Worm (Caenorhabditis elegans) whole organism, L4 larva: Measurements from ENCODE around the gene wrt-3.

Experiments
- F44E2.7 ChIP-seq: fragments of 200-800 bp; sonication (Bioruptor generic); IDR thresholded peaks from 2 replicates; pipeline ENCODE4 v2.1.2; 2022; ENCODE audit warnings: missing genetic modification characterization, missing compliant biosample characterization
- T20F7.1 ChIP-seq: fragments of 200-800 bp; sonication (Bioruptor generic); optimal IDR thresholded peaks from 2 replicates; lab custom pipeline; 2018; ENCODE audit warnings: mild to moderate bottlenecking, missing genetic modification characterization, missing compliant biosample characterization
- T26A8.4 ChIP-seq: fragments of 200-800 bp; sonication (Bioruptor generic); IDR thresholded peaks from 2 replicates; pipeline ENCODE4 v1.3.6; 2022; ENCODE audit warnings: missing genetic modification characterization, missing compliant biosample characterization
- Y75B8A.6 ChIP-seq: fragments of 200-800 bp; sonication (Bioruptor generic); IDR thresholded peaks from 2 replicates; pipeline ENCODE4 v1.3.6; 2022; ENCODE audit warnings: missing genetic modification reagents, missing genetic modification characterization, missing compliant biosample characterization
- ZK546.5 ChIP-seq, 2 experiments: sonication (generic microtip); optimal IDR thresholded peaks; 2 replicates each; lab custom pipeline; 2017; ENCODE audit warnings: missing biosample characterization in 2 of 2, missing genetic modification characterization in 2 of 2
- aha-1 ChIP-seq: fragments of 150-350 bp; peaks from one replicate; lab custom pipeline; 2014; ENCODE audit warnings: missing biosample characterization, missing genetic modification characterization
- ama-1 ChIP-seq: fragments of 150-350 bp; optimal IDR thresholded peaks from 2 replicates; lab custom pipeline; 2014; ENCODE audit warnings: inconsistent platforms, mixed read lengths
- attf-4 ChIP-seq: sonication (generic microtip); optimal IDR thresholded peaks from 3 replicates; lab custom pipeline; 2017; ENCODE audit warnings: missing biosample characterization, missing genetic modification characterization
- ceh-62 ChIP-seq: sonication (generic microtip); optimal IDR thresholded peaks from 2 replicates; lab custom pipeline; 2017; ENCODE audit warnings: missing biosample characterization, missing genetic modification characterization
- ces-1 ChIP-seq: fragments of 150-350 bp; sonication (generic microtip); optimal IDR thresholded peaks from 4 replicates; lab custom pipeline; 2014; ENCODE audit warnings: missing biosample characterization, missing genetic modification reagents, missing genetic modification characterization
- cey-2 ChIP-seq: sonication (generic microtip); optimal IDR thresholded peaks from 3 replicates; lab custom pipeline; 2017; ENCODE audit warnings: missing genetic modification characterization, mild to moderate bottlenecking, missing compliant biosample characterization, antibody characterized with exemption, borderline replicate concordance; ENCODE audit not compliant: insufficient read depth
- daf-12 ChIP-seq: fragments of 150-350 bp; optimal IDR thresholded peaks from 2 replicates; lab custom pipeline; 2014; ENCODE audit warnings: missing biosample characterization, missing genetic modification reagents, missing genetic modification characterization
- daf-16 ChIP-seq, 3 experiments: sonication (generic microtip); optimal IDR thresholded peaks; 2 replicates each; lab custom pipeline; 2016 to 2017; ENCODE audit warnings: missing genetic modification characterization in 3 of 3, missing genetic modification reagents in 3 of 3, mild to moderate bottlenecking in 2 of 3, missing compliant biosample characterization in 2 of 3, missing biosample characterization in 1 of 3, moderate library complexity in 1 of 3
- daf-19 ChIP-seq: fragments of 200-800 bp; sonication (Bioruptor generic); conservative IDR thresholded peaks from 2 replicates; pipeline ENCODE4 v1.3.6; 2022; ENCODE audit warnings: missing genetic modification characterization, missing compliant biosample characterization
- daf-8 ChIP-seq: fragments of 200-800 bp; sonication (Bioruptor generic); IDR thresholded peaks from 2 replicates; pipeline ENCODE4 v1.3.6; 2022; ENCODE audit warnings: missing genetic modification characterization, missing compliant biosample characterization
- dve-1 ChIP-seq: sonication (generic microtip); optimal IDR thresholded peaks from 2 replicates; lab custom pipeline; 2017; ENCODE audit warnings: antibody characterized with exemption, mild to moderate bottlenecking, missing genetic modification characterization, missing compliant biosample characterization; ENCODE audit not compliant: insufficient read depth
- hlh-11 ChIP-seq: fragments of 200-800 bp; sonication (Bioruptor generic); optimal IDR thresholded peaks from 2 replicates; lab custom pipeline; 2018; ENCODE audit warnings: mild to moderate bottlenecking, missing genetic modification characterization, missing compliant biosample characterization
- hlh-30 ChIP-seq: sonication (generic microtip); optimal IDR thresholded peaks from 2 replicates; lab custom pipeline; 2017; ENCODE audit warnings: antibody characterized with exemption, mild to moderate bottlenecking, missing genetic modification characterization, missing compliant biosample characterization; ENCODE audit not compliant: insufficient read depth
- hmg-1.1 ChIP-seq: fragments of 200-800 bp; sonication (Bioruptor generic); IDR thresholded peaks from 2 replicates; pipeline ENCODE4 v1.3.6; 2022; ENCODE audit warnings: missing genetic modification reagents, missing genetic modification characterization, missing compliant biosample characterization
- madf-5 ChIP-seq, 2 experiments: fragments of 200-800 bp; sonication (Bioruptor generic); IDR thresholded peaks; 2 replicates each; pipeline ENCODE4 v1.3.6; 2022; ENCODE audit warnings: missing compliant biosample characterization in 2 of 2, missing genetic modification characterization in 2 of 2
- mdl-1 ChIP-seq, 2 experiments: fragments of 150-350 bp in 1 of 2; sonication (generic microtip) in 1 of 2; optimal IDR thresholded peaks; 2 replicates each; lab custom pipeline; 2014 to 2017; ENCODE audit warnings: missing biosample characterization in 2 of 2, missing genetic modification characterization in 2 of 2
- mdt-29 ChIP-seq: fragments of 200-800 bp; sonication (Bioruptor generic); IDR thresholded peaks from 2 replicates; pipeline ENCODE4 v1.3.6; 2022; ENCODE audit warnings: missing genetic modification reagents, missing genetic modification characterization, missing compliant biosample characterization
- mes-2 ChIP-seq: sonication (generic microtip); optimal IDR thresholded peaks from 2 replicates; lab custom pipeline; 2016; ENCODE audit warnings: missing genotype, mild to moderate bottlenecking, missing genetic modification characterization, missing compliant biosample characterization; ENCODE audit not compliant: poor library complexity, severe bottlenecking
- nhr-102 ChIP-seq: sonication (generic microtip); optimal IDR thresholded peaks from 2 replicates; lab custom pipeline; 2016; ENCODE audit warnings: mild to moderate bottlenecking, missing genetic modification characterization, moderate library complexity, missing compliant biosample characterization
- nhr-11 ChIP-seq: fragments of 150-350 bp; optimal IDR thresholded peaks from 2 replicates; lab custom pipeline; 2014; ENCODE audit warnings: missing biosample characterization, missing genetic modification characterization
- nhr-25 ChIP-seq: sonication (generic microtip); optimal IDR thresholded peaks from 2 replicates; lab custom pipeline; 2017; ENCODE audit warnings: missing genetic modification characterization, mild to moderate bottlenecking, missing compliant biosample characterization, antibody characterized with exemption, moderate library complexity, borderline replicate concordance; ENCODE audit not compliant: insufficient read depth
- nhr-28 ChIP-seq: fragments of 150-350 bp; optimal IDR thresholded peaks from 2 replicates; lab custom pipeline; 2014; ENCODE audit warnings: missing biosample characterization, missing genetic modification characterization
- nhr-41 ChIP-seq: fragments of 200-800 bp; sonication (Bioruptor generic); IDR thresholded peaks from 2 replicates; pipeline ENCODE4 v1.3.6; 2022; ENCODE audit warnings: missing genetic modification reagents, missing genetic modification characterization, missing compliant biosample characterization
- nhr-76 ChIP-seq: fragments of 150-350 bp; optimal IDR thresholded peaks from 2 replicates; lab custom pipeline; 2014; ENCODE audit warnings: missing biosample characterization, missing genetic modification characterization
- pha-4 ChIP-seq, 2 experiments: fragments of 150-350 bp in 1 of 2; fragments of 200-800 bp in 1 of 2; sonication (Bioruptor generic) in 1 of 2; IDR thresholded peaks in 1 of 2; optimal IDR thresholded peaks in 1 of 2; 2 replicates each; pipeline versions ENCODE4 v1.3.6 to Lab custom; 2014 to 2022; ENCODE audit warnings: missing genetic modification characterization in 2 of 2, missing genetic modification reagents in 2 of 2, missing biosample characterization in 1 of 2, missing compliant biosample characterization in 1 of 2
- saeg-2 ChIP-seq: fragments of 200-800 bp; sonication (Bioruptor generic); IDR thresholded peaks from 2 replicates; pipeline ENCODE4 v1.3.6; 2022; ENCODE audit warnings: missing genetic modification reagents, missing genetic modification characterization, missing compliant biosample characterization
- snpc-1.2 ChIP-seq: fragments of 200-800 bp; sonication (Bioruptor generic); IDR thresholded peaks from 2 replicates; pipeline ENCODE4 v1.3.6; 2022; ENCODE audit warnings: missing genetic modification reagents, missing genetic modification characterization, missing compliant biosample characterization
- tra-1 ChIP-seq: fragments of 200-800 bp; sonication (Bioruptor generic); IDR thresholded peaks from 2 replicates; pipeline ENCODE4 v1.3.6; 2022; ENCODE audit warnings: missing genetic modification reagents, missing genetic modification characterization, missing compliant biosample characterization
- unc-39 ChIP-seq: sonication (generic microtip); optimal IDR thresholded peaks from 2 replicates; lab custom pipeline; 2017; ENCODE audit warnings: missing biosample characterization, missing genetic modification characterization
- unc-62 ChIP-seq, 3 experiments: fragments of 150-350 bp in 1 of 3; sonication (generic microtip); optimal IDR thresholded peaks in 2 of 3; peaks in 1 of 3; 1 replicate in 1 of 3; 2 replicates in 2 of 3; lab custom pipeline; 2014 to 2017; ENCODE audit warnings: missing biosample characterization in 3 of 3, missing genetic modification characterization in 3 of 3, missing genetic modification reagents in 3 of 3, missing genotype in 1 of 3
- zfp-3 ChIP-seq: fragments of 200-800 bp; sonication (Bioruptor generic); conservative IDR thresholded peaks from 2 replicates; pipeline ENCODE4 v1.3.6; 2022; ENCODE audit warnings: missing genetic modification reagents, missing genetic modification characterization, missing compliant biosample characterization
- ztf-11 ChIP-seq: fragments of 150-350 bp; optimal IDR thresholded peaks from 2 replicates; lab custom pipeline; 2014; ENCODE audit warnings: missing biosample characterization, missing genetic modification characterization
- ztf-7 ChIP-seq: fragments of 150-350 bp; optimal IDR thresholded peaks from 2 replicates; lab custom pipeline; 2014; ENCODE audit warnings: missing biosample characterization, missing genetic modification characterization

The wrt-3 gene

ce11 chrIV:9459224-9459781, 18.0 kb downstream of the wrt-3 start, which contains the start of gene copb-2 (continued):
- TF ChIP-seq nhr-25 (no peak), daf-16 (GFP tag; optimal IDR thresholded peaks at IDR 0.05; lab: Kevin White, UChicago) (no peak), daf-16 (tag; optimal IDR thresholded peaks at IDR 0.05; lab: Kevin White, UChicago) (peak; percentile 34), hlh-11 (tag; lab: Kevin White, UChicago) (no peak), nhr-11 (tag; lab: Kevin White, UChicago) (no peak), hlh-30 (peak; percentile 52), madf-5 (GFP tag; IDR thresholded peaks at IDR 0.05; lab: Robert Waterston, UW) (no peak), hmg-1.1 (GFP tag; lab: Robert Waterston, UW) (0 out of 2 replicates have a peak, but pooled peaks have one; percentile 48), zfp-3 (GFP tag; lab: Robert Waterston, UW) (no peak), unc-39 (tag; lab: Kevin White, UChicago) (no peak), pha-4 (GFP tag; IDR thresholded peaks at IDR 0.05; lab: Robert Waterston, UW) (no peak), pha-4 (tag; optimal IDR thresholded peaks at IDR 0.05; lab: Kevin White, UChicago) (no peak), ama-1 (lab: Kevin White, UChicago) (peak; percentile 10), nhr-102 (no peak), ztf-11 (tag; lab: Kevin White, UChicago) (no peak), daf-19 (GFP tag; lab: Robert Waterston, UW) (no peak), mes-2 (tag; lab: Kevin White, UChicago) (peak; percentile 80), T20F7.1 (peak; percentile 4), nhr-28 (tag; lab: Kevin White, UChicago) (peak; percentile 30), Y75B8A.6 (GFP tag; lab: Robert Waterston, UW) (no peak), tra-1 (no peak), daf-8 (no peak), T26A8.4 (GFP tag; lab: Robert Waterston, UW) (peak; percentile 36; the same call in 1 of the 2 replicates), attf-4 (tag; lab: Kevin White, UChicago) (no peak), nhr-76 (tag; lab: Kevin White, UChicago) (no peak), ztf-7 (tag; lab: Kevin White, UChicago) (no peak), ZK546.5 (tag; optimal IDR thresholded peaks at IDR 0.05; lab: Kevin White, UChicago) (no peak), snpc-1.2 (no peak), ces-1 (GFP tag; lab: Kevin White, UChicago) (no peak), mdl-1 (tag; optimal IDR thresholded peaks at IDR 0.05; lab: Kevin White, UChicago) (peak in 1 of 2 experiments; percentile 33), ceh-62 (no peak), F44E2.7 (GFP tag; lab: Robert Waterston, UW) (no peak), mdt-29 (GFP tag; lab: Robert Waterston, UW) (no peak), cey-2 (tag; lab: Kevin White, UChicago) (no peak), dve-1 (peak; percentile 83)

DNA sequence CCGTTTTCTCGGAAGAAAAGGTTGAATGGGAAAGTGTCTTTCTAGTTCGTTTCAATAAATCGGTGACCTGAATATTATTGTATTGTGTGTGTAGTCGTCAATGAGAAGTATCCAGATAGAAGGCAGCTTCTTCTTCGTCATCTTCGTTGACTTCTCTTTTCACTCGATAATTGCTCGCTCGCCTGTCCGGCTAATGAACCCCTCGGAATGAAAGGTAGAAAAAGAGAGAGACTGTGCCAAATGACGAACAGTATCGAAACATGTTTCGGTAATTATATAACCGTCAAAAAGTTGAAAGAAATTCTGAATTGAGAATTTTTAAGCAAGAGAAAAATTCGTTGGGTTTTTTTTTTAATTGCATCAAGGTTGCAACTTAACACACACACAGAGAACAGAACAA, 19.9 kb downstream of the wrt-3 start, which contains the start of gene cutl-17:
TSS of gene cutl-17 (minus strand) at position 101 of the 400 bp plus-strand sequence.
- TF ChIP-seq nhr-41 (GFP tag; lab: Robert Waterston, UW) (no peak), unc-62 (GFP tag; optimal IDR thresholded peaks at IDR 0.05 in 1 of 2; lab: Kevin White, UChicago) (peak in 1 of 2 experiments; percentile 84), unc-62 (tag; optimal IDR thresholded peaks at IDR 0.05; lab: Kevin White, UChicago) (no peak)

- TF ChIP-seq daf-12 (tag; lab: Kevin White, UChicago): no peak
- no peak for TF ChIP-seq saeg-2 (GFP tag; lab: Robert Waterston, UW)
- TF ChIP-seq nhr-11 (tag; lab: Kevin White, UChicago): no peak
- TF ChIP-seq aha-1 (tag; lab: Kevin White, UChicago): peak; percentile 95
These were observed 25.4 kb downstream of the wrt-3 start for ce11 chrIV:9451816-9452215.
